Worm (Caenorhabditis elegans): ENCODE data around the gene snf-7.

DNA sequence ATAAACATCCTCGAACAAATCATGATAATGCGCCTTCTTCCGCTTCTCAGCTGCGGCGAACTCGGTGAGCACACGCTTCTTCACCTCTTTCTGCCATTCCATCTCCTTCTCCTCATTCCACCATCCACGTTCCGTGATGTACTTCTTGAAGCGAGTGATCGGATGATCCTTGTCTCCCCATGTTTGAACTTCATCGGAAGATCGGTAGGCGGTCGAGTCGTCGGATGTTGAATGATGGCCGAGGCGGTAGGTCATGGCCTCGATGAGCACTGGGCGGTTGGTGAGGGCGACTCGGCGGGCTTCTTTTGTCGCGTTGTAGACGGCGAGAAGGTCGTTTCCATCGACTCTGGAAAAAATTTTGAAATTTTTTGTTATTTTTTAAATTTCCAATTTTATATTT, 36.9 kb upstream of the snf-7 start:
- TF ChIP-seq med-1 (GFP tag; optimal IDR thresholded peaks at IDR 0.05; ENCODE audit: insufficient read depth) (no peak), tab-1 (GFP tag; IDR thresholded peaks at IDR 0.05) (no peak), klf-2 (GFP tag; conservative IDR thresholded peaks at IDR 0.05) (no peak), ref-1 (GFP tag; conservative IDR thresholded peaks at IDR 0.05) (no peak)
